Fruit fly (Drosophila melanogaster) whole organism, embryonic: ENCODE measurements around the gene CG9389.

Experiments used
- Awh ChIP-seq: fragments of 200-800 bp; sonication (Bioruptor generic); IDR thresholded peaks from 2 replicates; pipeline ENCODE4, ENCODE4 v1.3.6; 2022; ENCODE audit warnings: missing biosample characterization, missing genetic modification characterization
- Blimp-1 ChIP-seq: fragments of 200-800 bp; sonication (Bioruptor generic); optimal IDR thresholded peaks from 3 replicates; lab custom pipeline; 2018; ENCODE audit warnings: missing biosample characterization, missing genetic modification characterization, mild to moderate bottlenecking, moderate library complexity, missing genetic modification reagents
- BtbVII ChIP-seq: fragments of 200-800 bp; sonication (Bioruptor generic); optimal IDR thresholded peaks from 3 replicates; lab custom pipeline; 2017; ENCODE audit warnings: missing biosample characterization, mild to moderate bottlenecking, missing genetic modification characterization
- Bteb2 ChIP-seq: fragments of 200-800 bp; sonication (Bioruptor generic); optimal IDR thresholded peaks from 2 replicates; lab custom pipeline; 2016; ENCODE audit warnings: missing biosample characterization, missing genetic modification characterization
- CG10209 ChIP-seq: fragments of 200-800 bp; sonication (Bioruptor generic); optimal IDR thresholded peaks from 3 replicates; lab custom pipeline; 2017; ENCODE audit warnings: missing biosample characterization, mild to moderate bottlenecking, missing genetic modification characterization, missing genetic modification reagents
- CG10267 ChIP-seq: fragments of 200-800 bp; sonication (Bioruptor generic); optimal IDR thresholded peaks from 2 replicates; lab custom pipeline; 2018; ENCODE audit warnings: missing biosample characterization, mild to moderate bottlenecking, missing genetic modification characterization, moderate library complexity
- CG12391 ChIP-seq: fragments of 200-800 bp; sonication (Bioruptor generic); optimal IDR thresholded peaks from 3 replicates; lab custom pipeline; 2018; ENCODE audit warnings: missing biosample characterization, mild to moderate bottlenecking, missing genetic modification characterization, moderate library complexity
- CG1529 ChIP-seq: fragments of 200-800 bp; sonication (Bioruptor generic); optimal IDR thresholded peaks from 3 replicates; lab custom pipeline; 2018; ENCODE audit warnings: missing biosample characterization, missing genetic modification characterization
- CG1603 ChIP-seq: fragments of 200-800 bp; sonication (Bioruptor generic); optimal IDR thresholded peaks from 2 replicates; lab custom pipeline; 2019; ENCODE audit warnings: missing biosample characterization, mild to moderate bottlenecking, missing genetic modification characterization, moderate library complexity
- CG17186 ChIP-seq: fragments of 200-800 bp; sonication (Bioruptor generic); optimal IDR thresholded peaks from 3 replicates; lab custom pipeline; 2017; ENCODE audit warnings: missing biosample characterization, missing genetic modification reagents, missing genetic modification characterization
- CG18476 ChIP-seq: fragments of 200-800 bp; sonication (Bioruptor generic); optimal IDR thresholded peaks from 2 replicates; lab custom pipeline; 2016; ENCODE audit warnings: missing biosample characterization, mild to moderate bottlenecking, missing genetic modification characterization
- CG2202 ChIP-seq: fragments of 200-800 bp; sonication (Bioruptor generic); optimal IDR thresholded peaks from 2 replicates; lab custom pipeline; 2018; ENCODE audit warnings: missing biosample characterization, mild to moderate bottlenecking, missing genetic modification characterization
- CG3726 ChIP-seq: fragments of 200-800 bp; sonication (Bioruptor generic); IDR thresholded peaks from 3 replicates; pipeline ENCODE4, ENCODE4 v1.3.6; 2022; ENCODE audit warnings: missing biosample characterization, missing genetic modification characterization
- CG42726 ChIP-seq: fragments of 200-800 bp; sonication (Bioruptor generic); IDR thresholded peaks from 2 replicates; pipeline ENCODE4 v1.3.6; 2022; ENCODE audit warnings: missing biosample characterization, missing genetic modification characterization; ENCODE audit not compliant: partially characterized antibody
- CG4404 ChIP-seq: fragments of 200-800 bp; sonication (Bioruptor generic); IDR thresholded peaks from 2 replicates; pipeline ENCODE4 v1.3.6; 2022; ENCODE audit warnings: missing biosample characterization, missing genetic modification characterization
- CG6272 ChIP-seq: fragments of 200-800 bp; sonication (Bioruptor generic); IDR thresholded peaks from 2 replicates; pipeline ENCODE4 v1.3.6; 2022; ENCODE audit warnings: missing biosample characterization, missing genetic modification characterization
- CG6689 ChIP-seq: fragments of 200-800 bp; sonication (Bioruptor generic); IDR thresholded peaks from 2 replicates; pipeline ENCODE4 v1.3.6; 2022; ENCODE audit warnings: missing biosample characterization, missing genetic modification characterization
- CG6765 ChIP-seq: fragments of 200-800 bp; sonication (Bioruptor generic); optimal IDR thresholded peaks from 3 replicates; lab custom pipeline; 2017; ENCODE audit warnings: missing biosample characterization, mild to moderate bottlenecking, missing genetic modification characterization
- CG7556 ChIP-seq: fragments of 200-800 bp; sonication (Bioruptor generic); optimal IDR thresholded peaks from 2 replicates; lab custom pipeline; 2017; ENCODE audit warnings: missing biosample characterization, mild to moderate bottlenecking, missing genetic modification characterization
- CG8924 ChIP-seq: fragments of 200-800 bp; optimal IDR thresholded peaks from 3 replicates; lab custom pipeline; 2019; ENCODE audit warnings: missing biosample characterization, mild to moderate bottlenecking, missing genetic modification characterization, moderate library complexity
- CG8944 ChIP-seq: fragments of 200-800 bp; sonication (Bioruptor generic); optimal IDR thresholded peaks from 3 replicates; lab custom pipeline; 2016; ENCODE audit warnings: missing biosample characterization, missing genetic modification characterization
- CG9817 ChIP-seq: fragments of 200-800 bp; sonication (Bioruptor generic); optimal IDR thresholded peaks from 2 replicates; lab custom pipeline; 2018; ENCODE audit warnings: missing biosample characterization, mild to moderate bottlenecking, missing genetic modification characterization, moderate library complexity
- CkIIα-i1 ChIP-seq: fragments of 200-800 bp; sonication (Bioruptor generic); IDR thresholded peaks from 2 replicates; pipeline ENCODE4 v1.3.6; 2022; ENCODE audit warnings: missing biosample characterization, missing genetic modification characterization
- Dip3 ChIP-seq: fragments of 200-800 bp; sonication (Bioruptor generic); optimal IDR thresholded peaks from 3 replicates; lab custom pipeline; 2016; ENCODE audit warnings: missing biosample characterization, missing genetic modification characterization
- Doc3 ChIP-seq: fragments of 200-800 bp; sonication (Bioruptor generic); IDR thresholded peaks from 3 replicates; pipeline ENCODE4 v1.3.6; 2022; ENCODE audit warnings: missing biosample characterization, missing genetic modification characterization; ENCODE audit not compliant: partially characterized antibody
- Ets65A ChIP-seq: fragments of 200-800 bp; sonication (Bioruptor generic); peaks from one replicate; lab custom pipeline; 2016; ENCODE audit warnings: missing biosample characterization, missing genetic modification characterization
- Fer3 ChIP-seq: fragments of 200-800 bp; sonication (Bioruptor generic); optimal IDR thresholded peaks from 2 replicates; lab custom pipeline; 2018; ENCODE audit warnings: missing biosample characterization, mild to moderate bottlenecking, missing genetic modification characterization, moderate library complexity
- HLH4C ChIP-seq: fragments of 200-800 bp; sonication (Bioruptor generic); IDR thresholded peaks from 3 replicates; pipeline ENCODE4 v1.3.6; 2022; ENCODE audit warnings: missing biosample characterization, missing genetic modification characterization; ENCODE audit not compliant: partially characterized antibody
- Mad ChIP-seq: fragments of 200-800 bp; sonication (Bioruptor generic); optimal IDR thresholded peaks from 2 replicates; lab custom pipeline; 2016; ENCODE audit warnings: missing biosample characterization, missing genetic modification characterization
- NK7.1 ChIP-seq: fragments of 200-800 bp; sonication (Bioruptor generic); optimal IDR thresholded peaks from 3 replicates; lab custom pipeline; 2016; ENCODE audit warnings: missing biosample characterization, missing genetic modification characterization
- Oli ChIP-seq: fragments of 200-800 bp; sonication (Bioruptor generic); optimal IDR thresholded peaks from 2 replicates; lab custom pipeline; 2018; ENCODE audit warnings: missing biosample characterization, mild to moderate bottlenecking, missing genetic modification characterization, moderate library complexity
- PHDP ChIP-seq: fragments of 200-800 bp; sonication (Bioruptor generic); optimal IDR thresholded peaks from 3 replicates; lab custom pipeline; 2018; ENCODE audit warnings: missing biosample characterization, mild to moderate bottlenecking, missing genetic modification characterization, moderate library complexity
- abd-A ChIP-seq: fragments of 200-800 bp; sonication (Bioruptor generic); optimal IDR thresholded peaks from 3 replicates; lab custom pipeline; 2019; ENCODE audit warnings: missing biosample characterization, mild to moderate bottlenecking, missing genetic modification characterization, moderate library complexity
- ato ChIP-seq: fragments of 200-800 bp; sonication (Bioruptor generic); IDR thresholded peaks from 2 replicates; pipeline ENCODE4 v1.3.6; 2022; ENCODE audit warnings: missing biosample characterization, missing genetic modification characterization; ENCODE audit not compliant: partially characterized antibody
- br ChIP-seq: fragments of >200 bp; optimal IDR thresholded peaks from 2 replicates; lab custom pipeline; 2017
- crp ChIP-seq, 2 experiments: fragments of 200-800 bp; sonication (Bioruptor generic); optimal IDR thresholded peaks; 2 replicates in 1 of 2; 3 replicates in 1 of 2; lab custom pipeline; 2017; ENCODE audit warnings: missing biosample characterization in 2 of 2, missing genetic modification characterization in 2 of 2, mild to moderate bottlenecking in 1 of 2, moderate library complexity in 1 of 2
- dpn ChIP-seq, 2 experiments: fragments of 200-800 bp; sonication (Bioruptor generic); optimal IDR thresholded peaks; 3 replicates each; lab custom pipeline; 2016; ENCODE audit warnings: missing biosample characterization in 2 of 2, missing genetic modification characterization in 2 of 2
- emc ChIP-seq: fragments of 200-800 bp; sonication (Bioruptor generic); optimal IDR thresholded peaks from 2 replicates; lab custom pipeline; 2016; ENCODE audit warnings: missing biosample characterization, missing genetic modification characterization
- hth ChIP-seq: fragments of >200 bp; optimal IDR thresholded peaks from 2 replicates; lab custom pipeline; 2017; ENCODE audit warnings: inconsistent platforms
- lmd ChIP-seq: fragments of 200-800 bp; sonication (Bioruptor generic); IDR thresholded peaks from 2 replicates; pipeline ENCODE4 v1.3.6; 2022; ENCODE audit warnings: missing biosample characterization, missing genetic modification characterization
- nau ChIP-seq: fragments of 200-800 bp; sonication (Bioruptor generic); optimal IDR thresholded peaks from 3 replicates; lab custom pipeline; 2017; ENCODE audit warnings: missing biosample characterization, mild to moderate bottlenecking, missing genetic modification characterization, missing genetic modification reagents
- pan ChIP-seq, 4 experiments: fragments of >200 bp in 3 of 4; fragments of 200-800 bp in 1 of 4; sonication (Bioruptor generic) in 1 of 4; optimal IDR thresholded peaks in 3 of 4; IDR thresholded peaks in 1 of 4; 2 replicates each; pipeline versions ENCODE4 v1.3.6 to Lab custom; 2017 to 2022; ENCODE audit warnings: missing biosample characterization in 2 of 4, missing genetic modification characterization in 2 of 4, mixed read lengths in 1 of 4
- pfk ChIP-seq: fragments of 200-800 bp; sonication (Bioruptor generic); optimal IDR thresholded peaks from 2 replicates; lab custom pipeline; 2018; ENCODE audit warnings: missing biosample characterization, mild to moderate bottlenecking, missing genetic modification characterization, moderate library complexity
- ranshi ChIP-seq: fragments of 200-800 bp; sonication (Bioruptor generic); IDR thresholded peaks from 2 replicates; pipeline ENCODE4 v1.3.6; 2022; ENCODE audit warnings: missing biosample characterization, missing genetic modification characterization
- tup ChIP-seq: fragments of 200-800 bp; sonication (Bioruptor generic); optimal IDR thresholded peaks from 2 replicates; lab custom pipeline; 2016; ENCODE audit warnings: missing biosample characterization, mild to moderate bottlenecking, missing genetic modification characterization, moderate library complexity
- vfl ChIP-seq: fragments of 200-800 bp; sonication (Bioruptor generic); optimal IDR thresholded peaks from 2 replicates; lab custom pipeline; 2016; ENCODE audit warnings: missing biosample characterization, missing genetic modification characterization
- wdn ChIP-seq: fragments of 200-800 bp; sonication (Bioruptor generic); IDR thresholded peaks from 2 replicates; pipeline ENCODE4 v1.3.6; 2022; ENCODE audit warnings: missing biosample characterization, missing genetic modification characterization
- wek ChIP-seq: fragments of 200-800 bp; sonication (Bioruptor generic); optimal IDR thresholded peaks from 3 replicates; lab custom pipeline; 2018; ENCODE audit warnings: missing biosample characterization, mild to moderate bottlenecking, missing genetic modification characterization, moderate library complexity
- zen ChIP-seq: fragments of 200-800 bp; sonication (Bioruptor generic); optimal IDR thresholded peaks from 3 replicates; lab custom pipeline; 2018; ENCODE audit warnings: missing biosample characterization, mild to moderate bottlenecking, missing genetic modification characterization, moderate library complexity
- zf30C ChIP-seq: fragments of 200-800 bp; sonication (Bioruptor generic); optimal IDR thresholded peaks from 3 replicates; lab custom pipeline; 2018; ENCODE audit warnings: missing biosample characterization, mild to moderate bottlenecking, missing genetic modification characterization

Gene CG9389

DNA sequence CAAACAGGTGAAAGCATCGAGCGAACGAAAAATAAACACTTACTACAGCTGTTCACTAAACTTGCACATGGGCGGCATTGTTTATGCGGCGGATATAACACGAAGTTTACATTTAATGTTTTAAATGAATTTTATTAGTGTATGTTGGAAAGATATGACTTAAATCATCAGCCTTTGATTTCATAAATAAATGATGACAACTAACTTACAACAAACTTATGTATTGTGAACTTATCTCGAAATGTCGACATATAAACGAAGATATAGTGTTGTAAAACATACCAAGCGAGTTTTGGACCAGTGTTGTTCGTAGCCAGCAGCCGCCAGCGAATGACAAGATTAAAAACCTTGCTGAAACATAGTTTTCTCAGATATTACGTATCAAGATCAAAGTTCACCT is 34.0 kb upstream of the CG9389 start, which contains the start of the genes CG11309 and CG7632 (continued):
- peak; percentile 100 for TF ChIP-seq BtbVII (GFP tag; lab: Kevin White, UChicago)
- peak; percentile 98 for TF ChIP-seq vfl (GFP tag; lab: Kevin White, UChicago)
- TF ChIP-seq emc, result peak; percentile 96
- peak; percentile 98 for TF ChIP-seq tup (GFP tag; lab: Kevin White, UChicago)
- peak; percentile 99 for TF ChIP-seq abd-A (tag; lab: Kevin White, UChicago)
- TF ChIP-seq CG3726 (GFP tag; lab: Robert Waterston, UW), result peak; percentile 97
- peak; percentile 100 for TF ChIP-seq CG2202 (tag; lab: Kevin White, UChicago)
- peak; percentile 99 for TF ChIP-seq CG1529
- peak; percentile 100 for TF ChIP-seq Fer3 (tag; lab: Kevin White, UChicago)
- peak; percentile 99 for TF ChIP-seq CG1603 (tag; lab: Kevin White, UChicago)
- TF ChIP-seq br (lab: Kevin White, UChicago), result no peak
- peak; percentile 96 for TF ChIP-seq lmd
- TF ChIP-seq CG8944 (GFP tag; lab: Kevin White, UChicago), result peak; percentile 96
- peak; percentile 98 for TF ChIP-seq Mad (GFP tag; lab: Kevin White, UChicago)
- TF ChIP-seq HLH4C (GFP tag; lab: Robert Waterston, UW), result no peak
- TF ChIP-seq Dip3 (GFP tag; lab: Kevin White, UChicago), result peak; percentile 98
- peak; percentile 100 for TF ChIP-seq PHDP
- TF ChIP-seq ranshi (GFP tag; lab: Robert Waterston, UW), result peak; percentile 98
- TF ChIP-seq CG18476 (GFP tag; lab: Kevin White, UChicago), result peak; percentile 98
- TF ChIP-seq zf30C (GFP tag; lab: Kevin White, UChicago), result peak; percentile 79
- peak; percentile 75 for TF ChIP-seq CkIIα-i1 (GFP tag; lab: Robert Waterston, UW)
- TF ChIP-seq Blimp-1, result peak; percentile 99
- TF ChIP-seq CG6689 (GFP tag; lab: Robert Waterston, UW), result peak; percentile 98
- TF ChIP-seq wdn (GFP tag; lab: Robert Waterston, UW), result peak; percentile 97
- TF ChIP-seq Ets65A (GFP tag; lab: Kevin White, UChicago), result peak; percentile 100
- TF ChIP-seq Bteb2 (GFP tag; lab: Kevin White, UChicago), result peak; percentile 99
- TF ChIP-seq CG10267, result peak; percentile 100
- TF ChIP-seq nau (GFP tag; lab: Kevin White, UChicago), result peak; percentile 99
- TF ChIP-seq CG6272, result peak; percentile 79
- TF ChIP-seq Awh (GFP tag; lab: Robert Waterston, UW), result peak; percentile 99
- peak; percentile 100 for TF ChIP-seq CG12391 (tag; lab: Kevin White, UChicago)
- TF ChIP-seq CG10209, result peak; percentile 99
- TF ChIP-seq zen (tag; lab: Kevin White, UChicago), result peak; percentile 100
- TF ChIP-seq ato (GFP tag; lab: Robert Waterston, UW), result no peak
- TF ChIP-seq crp (GFP tag; optimal IDR thresholded peaks at IDR 0.05; lab: Kevin White, UChicago), result peak; percentile 58 to 88
- no peak for TF ChIP-seq Doc3 (GFP tag; lab: Robert Waterston, UW)
- TF ChIP-seq CG9817 (tag; lab: Kevin White, UChicago), result peak; percentile 99
- TF ChIP-seq hth, result no peak
- TF ChIP-seq pan (optimal IDR thresholded peaks at IDR 0.05; lab: Kevin White, UChicago), result no peak
- peak in 1 of 2 experiments; percentile 99 for TF ChIP-seq pan (GFP tag; optimal IDR thresholded peaks at IDR 0.05 in 1 of 2, IDR thresholded peaks at IDR 0.05 in 1 of 2)
- TF ChIP-seq pfk (GFP tag; lab: Kevin White, UChicago), result peak; percentile 88
- TF ChIP-seq NK7.1 (GFP tag; lab: Kevin White, UChicago), result peak; percentile 99
- no peak for TF ChIP-seq CG42726 (GFP tag; lab: Robert Waterston, UW)
- peak; percentile 98 for TF ChIP-seq wek (GFP tag; lab: Kevin White, UChicago)
- peak; percentile 99 for TF ChIP-seq CG6765 (GFP tag; lab: Kevin White, UChicago)
- TF ChIP-seq Oli (tag; lab: Kevin White, UChicago), result peak; percentile 99
- peak; percentile 96 for TF ChIP-seq CG17186
- TF ChIP-seq dpn (GFP tag; optimal IDR thresholded peaks at IDR 0.05; lab: Kevin White, UChicago), result peak; percentile 98 to 99
- peak; percentile 100 for TF ChIP-seq CG8924 (tag; lab: Kevin White, UChicago)
- TF ChIP-seq CG4404 (GFP tag; lab: Robert Waterston, UW), result peak; percentile 83
- TF ChIP-seq CG7556, result peak; percentile 99
